Worm (Caenorhabditis elegans) whole organism, midembryonic: ENCODE data around the gene C14H10.3.
A peak's percentile ranks its signal among the peaks of the same experiment; 100 is the strongest.

Source experiments
- T22C8.4 ChIP-seq: fragments of 200-800 bp; sonication (Bioruptor generic); IDR thresholded peaks from 2 replicates; pipeline ENCODE4 v1.3.6; 2022; ENCODE audit warnings: missing genetic modification characterization, missing compliant biosample characterization
- cog-1 ChIP-seq: sonication (generic microtip); optimal IDR thresholded peaks from 2 replicates; lab custom pipeline; 2016; ENCODE audit warnings: missing genetic modification characterization, missing compliant biosample characterization
- flt-1 ChIP-seq: fragments of 200-800 bp; sonication (Bioruptor generic); IDR thresholded peaks from 2 replicates; pipeline ENCODE4 v1.3.6; 2022; ENCODE audit warnings: missing genetic modification characterization, missing compliant biosample characterization
- klf-2 ChIP-seq: fragments of 200-800 bp; sonication (Bioruptor generic); conservative IDR thresholded peaks from 2 replicates; pipeline ENCODE4 v1.3.6; 2022; ENCODE audit warnings: missing genetic modification reagents, missing genetic modification characterization, missing compliant biosample characterization
- med-1 ChIP-seq: sonication (generic microtip); optimal IDR thresholded peaks from 2 replicates; lab custom pipeline; 2017; ENCODE audit warnings: missing genetic modification characterization, mild to moderate bottlenecking, missing compliant biosample characterization, antibody characterized with exemption, missing genetic modification reagents; ENCODE audit not compliant: insufficient read depth
- ref-1 ChIP-seq: fragments of 200-800 bp; sonication (Bioruptor generic); conservative IDR thresholded peaks from 2 replicates; pipeline ENCODE4 v1.3.6; 2022; ENCODE audit warnings: missing genetic modification reagents, missing genetic modification characterization, missing compliant biosample characterization
- tab-1 ChIP-seq: fragments of 200-800 bp; sonication (Bioruptor generic); IDR thresholded peaks from 2 replicates; pipeline ENCODE4 v1.3.6; 2022; ENCODE audit warnings: missing genetic modification characterization, missing compliant biosample characterization
- ztf-23 ChIP-seq: fragments of 200-800 bp; sonication (Bioruptor generic); IDR thresholded peaks from 2 replicates; pipeline ENCODE4 v1.3.6; 2022; ENCODE audit warnings: missing genetic modification reagents, missing genetic modification characterization, missing compliant biosample characterization
- ztf-29 ChIP-seq: fragments of 200-800 bp; sonication (Bioruptor generic); IDR thresholded peaks from 2 replicates; pipeline ENCODE4 v1.3.6; 2022; ENCODE audit warnings: missing genetic modification reagents, missing genetic modification characterization, missing compliant biosample characterization

C14H10.3 gene

ce11 chrX:10189805-10190204, 38.1 kb downstream of the C14H10.3 start:
- TF ChIP-seq ref-1 (no peak), flt-1 (GFP tag; lab: Robert Waterston, UW) (no peak), klf-2 (GFP tag; lab: Robert Waterston, UW) (0 out of 2 replicates have a peak, but pooled peaks have one; percentile 12)

ce11 chrX:10189244-10189643, 38.7 kb downstream of the C14H10.3 start:
- TF ChIP-seq med-1 (GFP tag; lab: Kevin White, UChicago) (no peak), T22C8.4 (GFP tag; lab: Robert Waterston, UW) (no peak), ztf-29 (no peak), tab-1 (GFP tag; lab: Robert Waterston, UW) (no peak), ref-1 (no peak), ztf-23 (no peak), flt-1 (GFP tag; lab: Robert Waterston, UW) (no peak), klf-2 (GFP tag; lab: Robert Waterston, UW) (no peak)

- TF ChIP-seq ztf-23 (0 out of 2 replicates have a peak, but pooled peaks have one; percentile 57), flt-1 (GFP tag; lab: Robert Waterston, UW) (peak; percentile 80), ztf-29 (no peak), cog-1 (peak; percentile 79), T22C8.4 (GFP tag; lab: Robert Waterston, UW) (no peak)
Observed at ce11 chrX:10188493-10188895, 39.4 kb downstream of the C14H10.3 start.

ce11 chrX:10184708-10185107, 43.2 kb downstream of the C14H10.3 start:
- TF ChIP-seq ztf-29 (no peak), cog-1 (no peak), klf-2 (GFP tag; lab: Robert Waterston, UW) (no peak), tab-1 (GFP tag; lab: Robert Waterston, UW) (no peak), flt-1 (GFP tag; lab: Robert Waterston, UW) (no peak), ref-1 (no peak), med-1 (GFP tag; lab: Kevin White, UChicago) (no peak), ztf-23 (no peak), T22C8.4 (GFP tag; lab: Robert Waterston, UW) (no peak)

ce11 chrX:10183695-10184094, 44.2 kb downstream of the C14H10.3 start, which contains the start of gene arrd-28:
arrd-28 (plus strand) TSS chrX:10183995.
- TF ChIP-seq cog-1, result no peak
- no peak for TF ChIP-seq ref-1
- no peak for TF ChIP-seq klf-2 (GFP tag; lab: Robert Waterston, UW)
- TF ChIP-seq ztf-29, result no peak
- TF ChIP-seq T22C8.4 (GFP tag; lab: Robert Waterston, UW), result no peak
- TF ChIP-seq ztf-23, result no peak
- TF ChIP-seq flt-1 (GFP tag; lab: Robert Waterston, UW), result no peak
- TF ChIP-seq tab-1 (GFP tag; lab: Robert Waterston, UW), result no peak
- no peak for TF ChIP-seq med-1 (GFP tag; lab: Kevin White, UChicago)

ce11 chrX:10182613-10183012, 45.3 kb downstream of the C14H10.3 start:
- no peak for TF ChIP-seq med-1 (GFP tag; lab: Kevin White, UChicago)
- TF ChIP-seq ztf-29, result no peak
- no peak for TF ChIP-seq tab-1 (GFP tag; lab: Robert Waterston, UW)
- TF ChIP-seq ref-1, result no peak
- TF ChIP-seq flt-1 (GFP tag; lab: Robert Waterston, UW), result no peak
- TF ChIP-seq cog-1, result no peak
- TF ChIP-seq ztf-23, result no peak
- no peak for TF ChIP-seq klf-2 (GFP tag; lab: Robert Waterston, UW)

- TF ChIP-seq ztf-23 (no peak), T22C8.4 (GFP tag; lab: Robert Waterston, UW) (no peak), klf-2 (GFP tag; lab: Robert Waterston, UW) (no peak), ztf-29 (no peak), ref-1 (no peak), flt-1 (GFP tag; lab: Robert Waterston, UW) (no peak)
Observed at ce11 chrX:10176295-10176694, 51.6 kb downstream of the C14H10.3 start, which contains the start of gene ncs-4. ncs-4 (plus strand) TSS chrX:10176521.

ce11 chrX:10174683-10175082, 53.3 kb downstream of the C14H10.3 start, which contains the start of gene C07A4.3:
C07A4.3 (plus strand) TSS chrX:10174983.
- no peak for TF ChIP-seq T22C8.4 (GFP tag; lab: Robert Waterston, UW)
- no peak for TF ChIP-seq cog-1
- TF ChIP-seq tab-1 (GFP tag; lab: Robert Waterston, UW), result no peak
- no peak for TF ChIP-seq ztf-29
- TF ChIP-seq flt-1 (GFP tag; lab: Robert Waterston, UW), result no peak
- TF ChIP-seq ztf-23, result no peak
- TF ChIP-seq med-1 (GFP tag; lab: Kevin White, UChicago), result no peak
- no peak for TF ChIP-seq klf-2 (GFP tag; lab: Robert Waterston, UW)
- no peak for TF ChIP-seq ref-1

- TF ChIP-seq ref-1 (no peak), med-1 (GFP tag; lab: Kevin White, UChicago) (no peak), T22C8.4 (GFP tag; lab: Robert Waterston, UW) (no peak), flt-1 (GFP tag; lab: Robert Waterston, UW) (no peak), tab-1 (GFP tag; lab: Robert Waterston, UW) (no peak), cog-1 (no peak), ztf-29 (no peak), klf-2 (GFP tag; lab: Robert Waterston, UW) (no peak), ztf-23 (no peak)
Observed at ce11 chrX:10172004-10172584, 55.8 kb downstream of the C14H10.3 start, which contains the start of gene C07A4.2. C07A4.2 (plus strand) TSS chrX:10172198.
